Fruit fly (Drosophila melanogaster) whole organism, prepupa: Measurements from ENCODE around the gene X11Lbeta.
A peak's percentile ranks its signal among the peaks of the same experiment; 100 is the strongest.

ENCODE experiments used
- CG10631 ChIP-seq: fragments of 200-800 bp; sonication (Bioruptor generic); optimal IDR thresholded peaks from 2 replicates; lab custom pipeline; 2016; ENCODE audit warnings: missing biosample characterization, missing genetic modification characterization
- CG11294 ChIP-seq: fragments of 200-800 bp; sonication (Bioruptor generic); IDR thresholded peaks from 2 replicates; pipeline ENCODE4 v1.3.6; 2022; ENCODE audit warnings: missing biosample characterization, missing genetic modification characterization
- CG16779 ChIP-seq: fragments of 200-800 bp; sonication (Bioruptor generic); optimal IDR thresholded peaks from 3 replicates; lab custom pipeline; 2017; ENCODE audit warnings: missing biosample characterization, mild to moderate bottlenecking, missing genetic modification characterization
- CG31627 ChIP-seq: fragments of 200-800 bp; sonication (Bioruptor generic); optimal IDR thresholded peaks from 3 replicates; lab custom pipeline; 2016; ENCODE audit warnings: missing biosample characterization, missing genetic modification characterization
- CG32006 ChIP-seq: fragments of 200-800 bp; sonication (Bioruptor generic); optimal IDR thresholded peaks from 3 replicates; lab custom pipeline; 2017; ENCODE audit warnings: missing biosample characterization, mild to moderate bottlenecking, missing genetic modification characterization
- CG34406 ChIP-seq: fragments of 200-800 bp; sonication (Bioruptor generic); optimal IDR thresholded peaks from 3 replicates; lab custom pipeline; 2016; ENCODE audit warnings: missing biosample characterization, missing genetic modification characterization
- CG4318 ChIP-seq: fragments of 200-800 bp; sonication (Bioruptor generic); optimal IDR thresholded peaks from 3 replicates; lab custom pipeline; 2017; ENCODE audit warnings: missing biosample characterization, mild to moderate bottlenecking, missing genetic modification characterization
- CG6163 ChIP-seq: fragments of 200-800 bp; sonication (Bioruptor generic); IDR thresholded peaks from 3 replicates; pipeline ENCODE4 v1.3.6; 2022; ENCODE audit warnings: missing biosample characterization, missing genetic modification characterization
- CG6792 ChIP-seq: fragments of 200-800 bp; sonication (Bioruptor generic); optimal IDR thresholded peaks from 3 replicates; lab custom pipeline; 2016; ENCODE audit warnings: missing biosample characterization, missing genetic modification characterization
- CG8319 ChIP-seq: fragments of 200-800 bp; sonication (Bioruptor generic); optimal IDR thresholded peaks from 3 replicates; lab custom pipeline; 2016; ENCODE audit warnings: missing biosample characterization, missing genetic modification characterization
- CG9139 ChIP-seq: fragments of 200-800 bp; sonication (Bioruptor generic); optimal IDR thresholded peaks from 3 replicates; lab custom pipeline; 2017; ENCODE audit warnings: missing biosample characterization, mild to moderate bottlenecking, missing genetic modification characterization
- Eip75B ChIP-seq: fragments of 200-800 bp; sonication (Bioruptor generic); optimal IDR thresholded peaks from 3 replicates; lab custom pipeline; 2016; ENCODE audit warnings: missing biosample characterization, missing genetic modification characterization
- Eip78C ChIP-seq: fragments of 200-800 bp; sonication (Bioruptor generic); peaks from one replicate; lab custom pipeline; 2016; ENCODE audit warnings: missing biosample characterization, missing genetic modification characterization
- Ets21C ChIP-seq: fragments of 200-800 bp; sonication (Bioruptor generic); optimal IDR thresholded peaks from 3 replicates; lab custom pipeline; 2016; ENCODE audit warnings: missing biosample characterization, missing genetic modification characterization
- Gug ChIP-seq: fragments of 200-800 bp; sonication (Bioruptor generic); IDR thresholded peaks from 2 replicates; pipeline ENCODE4 v1.3.6; 2022; ENCODE audit warnings: missing biosample characterization, missing genetic modification characterization
- Lpt ChIP-seq: fragments of 200-800 bp; sonication (Bioruptor generic); optimal IDR thresholded peaks from 3 replicates; lab custom pipeline; 2016; ENCODE audit warnings: missing biosample characterization, missing genetic modification characterization
- Met ChIP-seq: fragments of 200-800 bp; sonication (Bioruptor generic); optimal IDR thresholded peaks from 3 replicates; lab custom pipeline; 2016; ENCODE audit warnings: missing biosample characterization, missing genetic modification characterization
- OdsH ChIP-seq: fragments of 200-800 bp; sonication (Bioruptor generic); optimal IDR thresholded peaks from 3 replicates; lab custom pipeline; 2016; ENCODE audit warnings: missing biosample characterization, missing genetic modification characterization
- Smox ChIP-seq: fragments of 200-800 bp; sonication (Bioruptor generic); optimal IDR thresholded peaks from 3 replicates; lab custom pipeline; 2016; ENCODE audit warnings: missing biosample characterization, missing genetic modification characterization
- Sox102F ChIP-seq: fragments of 200-800 bp; sonication (Bioruptor generic); optimal IDR thresholded peaks from 2 replicates; lab custom pipeline; 2016; ENCODE audit warnings: missing biosample characterization, mild to moderate bottlenecking, missing genetic modification characterization
- Sox14 ChIP-seq: fragments of 200-800 bp; sonication (Bioruptor generic); optimal IDR thresholded peaks from 3 replicates; lab custom pipeline; 2016; ENCODE audit warnings: missing biosample characterization, missing genetic modification characterization
- Sox15 ChIP-seq: fragments of 200-800 bp; sonication (Bioruptor generic); optimal IDR thresholded peaks from 3 replicates; lab custom pipeline; 2016; ENCODE audit warnings: missing biosample characterization, missing genetic modification characterization
- achi ChIP-seq: fragments of 200-800 bp; sonication (Bioruptor generic); optimal IDR thresholded peaks from 3 replicates; lab custom pipeline; 2016; ENCODE audit warnings: missing biosample characterization, missing genetic modification characterization
- acj6 ChIP-seq: fragments of 200-800 bp; sonication (Bioruptor generic); optimal IDR thresholded peaks from 3 replicates; lab custom pipeline; 2016; ENCODE audit warnings: missing biosample characterization, missing genetic modification characterization
- cyc ChIP-seq: fragments of 200-800 bp; sonication (Bioruptor generic); optimal IDR thresholded peaks from 3 replicates; lab custom pipeline; 2016; ENCODE audit warnings: missing biosample characterization, missing genetic modification characterization
- dsx ChIP-seq: fragments of 200-800 bp; optimal IDR thresholded peaks from 3 replicates; lab custom pipeline; 2019; ENCODE audit warnings: missing biosample characterization, mild to moderate bottlenecking, missing genetic modification characterization, moderate library complexity; ENCODE audit not compliant: poor library complexity, severe bottlenecking
- eg ChIP-seq: fragments of 200-800 bp; sonication (Bioruptor generic); IDR thresholded peaks from 3 replicates; pipeline ENCODE4 v1.3.6; 2022; ENCODE audit warnings: missing biosample characterization, missing genetic modification characterization
- esn ChIP-seq: fragments of 200-800 bp; sonication (Bioruptor generic); optimal IDR thresholded peaks from 2 replicates; lab custom pipeline; 2016; ENCODE audit warnings: missing biosample characterization, mild to moderate bottlenecking, missing genetic modification characterization, moderate library complexity
- fkh ChIP-seq: fragments of 200-800 bp; sonication (Bioruptor generic); optimal IDR thresholded peaks from 3 replicates; lab custom pipeline; 2017; ENCODE audit warnings: missing biosample characterization, mild to moderate bottlenecking, missing genetic modification characterization, moderate library complexity
- net ChIP-seq: fragments of 200-800 bp; sonication (Bioruptor generic); optimal IDR thresholded peaks from 3 replicates; lab custom pipeline; 2016; ENCODE audit warnings: missing biosample characterization, missing genetic modification characterization
- salr ChIP-seq, 2 experiments: fragments of 200-800 bp; sonication (Bioruptor generic); optimal IDR thresholded peaks; 3 replicates each; lab custom pipeline; 2016 to 2018; ENCODE audit warnings: missing biosample characterization in 2 of 2, missing genetic modification characterization in 2 of 2, mild to moderate bottlenecking in 1 of 2
- ss ChIP-seq, 2 experiments: fragments of 200-800 bp; sonication (Bioruptor generic); optimal IDR thresholded peaks; 2 replicates in 1 of 2; 3 replicates in 1 of 2; lab custom pipeline; 2017 to 2018; ENCODE audit warnings: mild to moderate bottlenecking in 2 of 2, missing biosample characterization in 2 of 2, missing genetic modification characterization in 2 of 2, moderate library complexity in 1 of 2

X11Lbeta gene

DNA sequence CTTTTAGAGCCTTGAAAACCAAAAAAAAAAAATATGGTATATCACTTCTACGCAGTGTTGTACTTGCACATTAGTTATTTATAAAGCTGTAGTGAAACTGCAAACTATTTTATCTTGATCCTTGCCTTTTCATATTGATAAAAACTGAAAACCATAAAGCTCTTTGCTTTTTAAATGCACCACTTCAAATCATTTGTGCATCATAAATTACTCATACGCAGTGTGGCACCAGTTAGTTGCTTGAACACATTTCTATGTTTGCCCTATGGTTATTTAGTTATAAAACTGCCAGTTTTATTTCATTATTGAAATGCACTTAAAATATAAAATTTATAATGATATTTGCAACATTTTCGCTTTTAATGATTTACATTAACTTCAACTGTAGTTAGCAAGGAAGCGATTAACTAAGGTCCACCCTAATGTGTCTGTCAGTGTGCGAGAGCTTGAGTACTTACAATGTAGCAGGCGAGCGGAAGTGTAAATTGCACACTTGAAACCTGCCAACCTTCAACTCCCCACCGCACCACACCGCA lies 128.6 kb downstream of the X11Lbeta start (continued):
- TF ChIP-seq OdsH: no peak
- peak; percentile 33 for TF ChIP-seq CG10631 (GFP tag; lab: Kevin White, UChicago)
- no peak for TF ChIP-seq Gug (GFP tag; lab: Robert Waterston, UW)
- TF ChIP-seq CG6792 (GFP tag; lab: Kevin White, UChicago): no peak
- no peak for TF ChIP-seq CG31627 (GFP tag; lab: Kevin White, UChicago)
- TF ChIP-seq Met (GFP tag; lab: Kevin White, UChicago): peak; percentile 3
- TF ChIP-seq Lpt: no peak
- no peak for TF ChIP-seq net (GFP tag; lab: Kevin White, UChicago)
- no peak for TF ChIP-seq acj6 (GFP tag; lab: Kevin White, UChicago)
- no peak for TF ChIP-seq cyc (GFP tag; lab: Kevin White, UChicago)
- TF ChIP-seq CG32006: peak; percentile 47
- no peak for TF ChIP-seq eg (GFP tag; lab: Robert Waterston, UW)
- TF ChIP-seq CG11294 (GFP tag; lab: Robert Waterston, UW): no peak
- TF ChIP-seq Sox102F: no peak
- TF ChIP-seq salr (GFP tag; optimal IDR thresholded peaks at IDR 0.05; lab: Kevin White, UChicago): peak in 1 of 2 experiments; percentile 43
- no peak for TF ChIP-seq CG16779 (tag; lab: Kevin White, UChicago)
- TF ChIP-seq Ets21C (GFP tag; lab: Kevin White, UChicago): no peak
- TF ChIP-seq CG34406 (GFP tag; lab: Kevin White, UChicago): no peak
- TF ChIP-seq Eip78C (GFP tag; lab: Kevin White, UChicago): peak; percentile 59
- TF ChIP-seq CG8319 (GFP tag; lab: Kevin White, UChicago): no peak
- TF ChIP-seq Sox14: no peak
- TF ChIP-seq CG4318 (GFP tag; lab: Kevin White, UChicago): no peak
- no peak for TF ChIP-seq Sox15
- peak; percentile 9 for TF ChIP-seq Smox
- TF ChIP-seq Eip75B (GFP tag; lab: Kevin White, UChicago): peak; percentile 2
- TF ChIP-seq CG9139: no peak
- TF ChIP-seq fkh: no peak
- peak; percentile 53 for TF ChIP-seq dsx
- TF ChIP-seq CG6163: no peak
- peak; percentile 22 for TF ChIP-seq esn (GFP tag; lab: Kevin White, UChicago)

dm6 chrX:10757616-10758078 lies 130.1 kb downstream of the X11Lbeta start, which contains the start of gene Rph:
Gene Rph, minus strand, starts transcription at chrX:10757666.
- peak; percentile 10 for TF ChIP-seq achi (GFP tag; lab: Kevin White, UChicago)
- no peak for TF ChIP-seq ss (GFP tag; optimal IDR thresholded peaks at IDR 0.05; lab: Kevin White, UChicago)
- no peak for TF ChIP-seq Ets21C (GFP tag; lab: Kevin White, UChicago)
- peak; percentile 50 for TF ChIP-seq Eip78C (GFP tag; lab: Kevin White, UChicago)
- TF ChIP-seq CG10631 (GFP tag; lab: Kevin White, UChicago): peak; percentile 8
